Worm (Caenorhabditis elegans) whole organism, early embryonic: ENCODE measurements around the gene srh-180.

Source experiments
- B0310.2 ChIP-seq: sonication (generic microtip); optimal IDR thresholded peaks from 2 replicates; lab custom pipeline; 2016; ENCODE audit warnings: mild to moderate bottlenecking, missing genetic modification characterization, missing compliant biosample characterization
- F13C5.2 ChIP-seq: sonication (generic microtip); optimal IDR thresholded peaks from 2 replicates; lab custom pipeline; 2017; ENCODE audit warnings: mild to moderate bottlenecking, missing genetic modification characterization, inconsistent platforms, missing compliant biosample characterization
- aly-1 ChIP-seq: sonication (generic microtip); optimal IDR thresholded peaks from 2 replicates; lab custom pipeline; 2016; ENCODE audit warnings: missing genetic modification characterization, missing compliant biosample characterization
- ama-1 ChIP-seq: fragments of 150-350 bp; optimal IDR thresholded peaks from 2 replicates; lab custom pipeline; 2014
- ceh-13 ChIP-seq: fragments of 200-800 bp; sonication (Bioruptor generic); optimal IDR thresholded peaks from 2 replicates; lab custom pipeline; 2018; ENCODE audit warnings: mild to moderate bottlenecking, missing genetic modification characterization, missing compliant biosample characterization
- ceh-36 ChIP-seq: sonication (generic microtip); optimal IDR thresholded peaks from 2 replicates; lab custom pipeline; 2016; ENCODE audit warnings: missing genetic modification characterization, inconsistent platforms, missing compliant biosample characterization
- ets-7 ChIP-seq: sonication (generic microtip); optimal IDR thresholded peaks from 2 replicates; lab custom pipeline; 2016; ENCODE audit warnings: missing genotype, missing genetic modification characterization, missing compliant biosample characterization
- flt-1 ChIP-seq: fragments of 200-800 bp; sonication (Bioruptor generic); IDR thresholded peaks from 2 replicates; pipeline ENCODE4 v1.3.6; 2022; ENCODE audit warnings: missing genetic modification characterization, missing compliant biosample characterization
- hmbx-1 ChIP-seq: sonication (generic microtip); optimal IDR thresholded peaks from 2 replicates; lab custom pipeline; 2016; ENCODE audit warnings: mild to moderate bottlenecking, missing genetic modification characterization, missing compliant biosample characterization
- hmg-4 ChIP-seq: fragments of 200-800 bp; sonication (Bioruptor generic); optimal IDR thresholded peaks from 2 replicates; lab custom pipeline; 2018; ENCODE audit warnings: mild to moderate bottlenecking, missing genetic modification characterization, missing compliant biosample characterization
- hnd-1 ChIP-seq: sonication (generic microtip); optimal IDR thresholded peaks from 2 replicates; lab custom pipeline; 2016; ENCODE audit warnings: missing genetic modification characterization, missing compliant biosample characterization
- pes-1 ChIP-seq: fragments of 200-800 bp; sonication (Bioruptor generic); IDR thresholded peaks from 2 replicates; pipeline ENCODE4 v1.3.6; 2022; ENCODE audit warnings: missing genetic modification reagents, missing genetic modification characterization, missing compliant biosample characterization
- scrt-1 ChIP-seq: fragments of 200-800 bp; sonication (Bioruptor generic); IDR thresholded peaks from 2 replicates; pipeline ENCODE4 v1.3.6; 2022; ENCODE audit warnings: missing genetic modification characterization, missing compliant biosample characterization
- sea-1 ChIP-seq: fragments of 200-800 bp; sonication (Bioruptor generic); conservative IDR thresholded peaks from 2 replicates; pipeline ENCODE4 v1.3.6; 2022; ENCODE audit warnings: missing genetic modification characterization, missing compliant biosample characterization
- tbx-11 ChIP-seq: fragments of 200-800 bp; sonication (Bioruptor generic); IDR thresholded peaks from 2 replicates; pipeline ENCODE4 v1.3.6; 2022; ENCODE audit warnings: missing genetic modification characterization, missing compliant biosample characterization
- tbx-37 ChIP-seq: fragments of 200-800 bp; sonication (Bioruptor generic); conservative IDR thresholded peaks from 2 replicates; pipeline ENCODE4 v1.3.6; 2022; ENCODE audit warnings: missing genetic modification reagents, missing genetic modification characterization, missing compliant biosample characterization
- tra-4 ChIP-seq: sonication (generic microtip); optimal IDR thresholded peaks from 2 replicates; lab custom pipeline; 2017; ENCODE audit warnings: missing genetic modification characterization, missing compliant biosample characterization

Gene srh-180

ce11 chrV:16355941-16356340 is 38.6 kb downstream of the srh-180 start:
- TF ChIP-seq tra-4 (no peak), tbx-37 (GFP tag; lab: Robert Waterston, UW) (no peak), tbx-11 (no peak), ets-7 (tag; lab: Kevin White, UChicago) (no peak), ama-1 (lab: Kevin White, UChicago) (no peak), ceh-13 (GFP tag; lab: Kevin White, UChicago) (no peak), B0310.2 (tag; lab: Kevin White, UChicago) (no peak), hmbx-1 (no peak), flt-1 (no peak), hmg-4 (GFP tag; lab: Kevin White, UChicago) (peak; percentile 66), ceh-36 (tag; lab: Kevin White, UChicago) (no peak), scrt-1 (GFP tag; lab: Robert Waterston, UW) (no peak), sea-1 (GFP tag; lab: Robert Waterston, UW) (no peak), aly-1 (tag; lab: Kevin White, UChicago) (no peak), hnd-1 (no peak), pes-1 (GFP tag; lab: Robert Waterston, UW) (no peak), F13C5.2 (tag; lab: Kevin White, UChicago) (peak; percentile 43)

- TF ChIP-seq ama-1 (lab: Kevin White, UChicago) (no peak), B0310.2 (tag; lab: Kevin White, UChicago) (no peak), sea-1 (GFP tag; lab: Robert Waterston, UW) (no peak), scrt-1 (GFP tag; lab: Robert Waterston, UW) (no peak), ceh-36 (tag; lab: Kevin White, UChicago) (no peak), pes-1 (GFP tag; lab: Robert Waterston, UW) (no peak), aly-1 (tag; lab: Kevin White, UChicago) (no peak), hmbx-1 (no peak), tbx-37 (GFP tag; lab: Robert Waterston, UW) (no peak), ets-7 (tag; lab: Kevin White, UChicago) (no peak), ceh-13 (GFP tag; lab: Kevin White, UChicago) (no peak), F13C5.2 (tag; lab: Kevin White, UChicago) (no peak), hnd-1 (no peak), hmg-4 (GFP tag; lab: Kevin White, UChicago) (no peak), flt-1 (no peak), tbx-11 (no peak), tra-4 (no peak)
These were observed 39.5 kb downstream of the srh-180 start for ce11 chrV:16356798-16357197.

- TF ChIP-seq flt-1, result no peak
- no peak for TF ChIP-seq F13C5.2 (tag; lab: Kevin White, UChicago)
- TF ChIP-seq hmbx-1, result no peak
- no peak for TF ChIP-seq ceh-13 (GFP tag; lab: Kevin White, UChicago)
- no peak for TF ChIP-seq aly-1 (tag; lab: Kevin White, UChicago)
- no peak for TF ChIP-seq scrt-1 (GFP tag; lab: Robert Waterston, UW)
- no peak for TF ChIP-seq ceh-36 (tag; lab: Kevin White, UChicago)
- TF ChIP-seq tra-4, result no peak
- TF ChIP-seq pes-1 (GFP tag; lab: Robert Waterston, UW), result no peak
These were observed 39.9 kb downstream of the srh-180 start, which contains the start of gene pptr-1 for ce11 chrV:16357253-16357652. Gene pptr-1 (plus strand): TSS chrV:16357521.

ce11 chrV:16361350-16361749 is 44.0 kb downstream of the srh-180 start:
- no peak for TF ChIP-seq F13C5.2 (tag; lab: Kevin White, UChicago)
- TF ChIP-seq hmg-4 (GFP tag; lab: Kevin White, UChicago), result no peak
- no peak for TF ChIP-seq tbx-11
- no peak for TF ChIP-seq tra-4
- TF ChIP-seq ets-7 (tag; lab: Kevin White, UChicago), result no peak
- TF ChIP-seq hnd-1, result no peak
- TF ChIP-seq tbx-37 (GFP tag; lab: Robert Waterston, UW), result no peak
- TF ChIP-seq scrt-1 (GFP tag; lab: Robert Waterston, UW), result no peak
- no peak for TF ChIP-seq ceh-13 (GFP tag; lab: Kevin White, UChicago)
- no peak for TF ChIP-seq B0310.2 (tag; lab: Kevin White, UChicago)
- no peak for TF ChIP-seq hmbx-1
- TF ChIP-seq flt-1, result no peak
- TF ChIP-seq aly-1 (tag; lab: Kevin White, UChicago), result no peak

ce11 chrV:16367575-16367974 is 50.2 kb downstream of the srh-180 start, which contains the start of gene W08G11.3:
Gene W08G11.3 (plus strand): TSS chrV:16367681.
- peak; percentile 56 for TF ChIP-seq ama-1 (lab: Kevin White, UChicago)
- no peak for TF ChIP-seq hmbx-1

ce11 chrV:16368143-16368542 is 50.8 kb downstream of the srh-180 start:
- TF ChIP-seq scrt-1 (GFP tag; lab: Robert Waterston, UW) (no peak), ets-7 (tag; lab: Kevin White, UChicago) (no peak), hmbx-1 (no peak), B0310.2 (tag; lab: Kevin White, UChicago) (no peak), hnd-1 (no peak), ceh-36 (tag; lab: Kevin White, UChicago) (no peak), sea-1 (GFP tag; lab: Robert Waterston, UW) (no peak), tra-4 (no peak), flt-1 (no peak), ceh-13 (GFP tag; lab: Kevin White, UChicago) (no peak), pes-1 (GFP tag; lab: Robert Waterston, UW) (no peak), hmg-4 (GFP tag; lab: Kevin White, UChicago) (no peak), tbx-37 (GFP tag; lab: Robert Waterston, UW) (no peak), aly-1 (tag; lab: Kevin White, UChicago) (no peak), ama-1 (lab: Kevin White, UChicago) (no peak), tbx-11 (no peak), F13C5.2 (tag; lab: Kevin White, UChicago) (no peak)
